Fruit fly (Drosophila melanogaster) whole organism, embryonic: ENCODE results near the gene CG15198.

Source experiments
- ATbp ChIP-seq: fragments of 200-800 bp; sonication (Bioruptor generic); optimal IDR thresholded peaks from 2 replicates; lab custom pipeline; 2017; ENCODE audit warnings: missing biosample characterization, mild to moderate bottlenecking, missing genetic modification characterization, missing genetic modification reagents
- Antp ChIP-seq: fragments of 200-800 bp; sonication (Bioruptor generic); optimal IDR thresholded peaks from 3 replicates; lab custom pipeline; 2016; ENCODE audit warnings: missing biosample characterization, missing genetic modification characterization
- C15 ChIP-seq: fragments of 200-800 bp; sonication (Bioruptor generic); IDR thresholded peaks from 3 replicates; pipeline ENCODE4 v1.3.6; 2022; ENCODE audit warnings: missing biosample characterization, missing genetic modification characterization
- CG10274 ChIP-seq: fragments of 200-800 bp; sonication (Bioruptor generic); optimal IDR thresholded peaks from 3 replicates; lab custom pipeline; 2017; ENCODE audit warnings: missing biosample characterization, mild to moderate bottlenecking, missing genetic modification characterization
- CG10959 ChIP-seq: fragments of 200-800 bp; sonication (Bioruptor generic); IDR thresholded peaks from 2 replicates; pipeline ENCODE4 v1.3.6; 2022; ENCODE audit warnings: missing biosample characterization, missing genetic modification characterization
- CG11504 ChIP-seq: fragments of 200-800 bp; sonication (Bioruptor generic); optimal IDR thresholded peaks from 3 replicates; lab custom pipeline; 2019; ENCODE audit warnings: missing biosample characterization, mild to moderate bottlenecking, missing genetic modification characterization, moderate library complexity
- CG13775 ChIP-seq: fragments of 200-800 bp; sonication (Bioruptor generic); optimal IDR thresholded peaks from 3 replicates; lab custom pipeline; 2017; ENCODE audit warnings: missing biosample characterization, mild to moderate bottlenecking, missing genetic modification characterization
- CG13894 ChIP-seq: fragments of 200-800 bp; sonication (Bioruptor generic); optimal IDR thresholded peaks from 3 replicates; lab custom pipeline; 2018; ENCODE audit warnings: missing biosample characterization, mild to moderate bottlenecking, missing genetic modification characterization, moderate library complexity
- CG14710 ChIP-seq: fragments of 200-800 bp; sonication (Bioruptor generic); optimal IDR thresholded peaks from 3 replicates; lab custom pipeline; 2019; ENCODE audit warnings: missing biosample characterization, mild to moderate bottlenecking, missing genetic modification characterization, moderate library complexity
- CG17186 ChIP-seq: fragments of 200-800 bp; sonication (Bioruptor generic); optimal IDR thresholded peaks from 3 replicates; lab custom pipeline; 2017; ENCODE audit warnings: missing biosample characterization, missing genetic modification reagents, missing genetic modification characterization
- CG17328 ChIP-seq: fragments of 200-800 bp; sonication (Bioruptor generic); IDR thresholded peaks from 2 replicates; pipeline ENCODE4 v1.3.6; 2022; ENCODE audit warnings: missing biosample characterization, missing genetic modification characterization
- CG17568 ChIP-seq: fragments of 200-800 bp; sonication (Bioruptor generic); optimal IDR thresholded peaks from 2 replicates; lab custom pipeline; 2018; ENCODE audit warnings: missing biosample characterization, mild to moderate bottlenecking, missing genetic modification characterization, moderate library complexity
- CG17829 ChIP-seq: fragments of 200-800 bp; optimal IDR thresholded peaks from 2 replicates; lab custom pipeline; 2019; ENCODE audit warnings: missing biosample characterization, mild to moderate bottlenecking, missing genetic modification characterization, moderate library complexity
- CG1792 ChIP-seq: fragments of 200-800 bp; sonication (Bioruptor generic); optimal IDR thresholded peaks from 2 replicates; lab custom pipeline; 2016; ENCODE audit warnings: missing biosample characterization, missing genetic modification characterization
- CG1832 ChIP-seq: fragments of 200-800 bp; sonication (Bioruptor generic); optimal IDR thresholded peaks from 2 replicates; lab custom pipeline; 2017; ENCODE audit warnings: missing biosample characterization, mild to moderate bottlenecking, missing genetic modification characterization, inconsistent platforms
- CG2116 ChIP-seq: fragments of 200-800 bp; sonication (Bioruptor generic); optimal IDR thresholded peaks from 3 replicates; lab custom pipeline; 2018; ENCODE audit warnings: missing biosample characterization, mild to moderate bottlenecking, missing genetic modification characterization
- CG34422 ChIP-seq: fragments of 200-800 bp; sonication (Bioruptor generic); IDR thresholded peaks from 3 replicates; pipeline ENCODE4 v1.3.6; 2022; ENCODE audit warnings: missing biosample characterization, missing genetic modification characterization
- CG42726 ChIP-seq: fragments of 200-800 bp; sonication (Bioruptor generic); IDR thresholded peaks from 2 replicates; pipeline ENCODE4 v1.3.6; 2022; ENCODE audit warnings: missing biosample characterization, missing genetic modification characterization; ENCODE audit not compliant: partially characterized antibody
- CG43689 ChIP-seq: fragments of 200-800 bp; sonication (Bioruptor generic); IDR thresholded peaks from 2 replicates; pipeline ENCODE4 v1.3.6; 2022; ENCODE audit warnings: missing biosample characterization, missing genetic modification characterization
- CG4617 ChIP-seq: fragments of 200-800 bp; sonication (Bioruptor generic); optimal IDR thresholded peaks from 3 replicates; lab custom pipeline; 2016; ENCODE audit warnings: missing biosample characterization, missing genetic modification characterization, borderline replicate concordance
- CG4820 ChIP-seq: fragments of 200-800 bp; sonication (Bioruptor generic); optimal IDR thresholded peaks from 3 replicates; lab custom pipeline; 2016; ENCODE audit warnings: missing biosample characterization, missing genetic modification characterization
- D ChIP-seq, 2 experiments: fragments of 200-800 bp in 1 of 2; fragments of >200 bp in 1 of 2; sonication (Bioruptor generic) in 1 of 2; optimal IDR thresholded peaks; 2 replicates in 1 of 2; 3 replicates in 1 of 2; lab custom pipeline; 2017; ENCODE audit warnings: mild to moderate bottlenecking in 1 of 2, missing biosample characterization in 1 of 2, missing genetic modification characterization in 1 of 2, missing genetic modification reagents in 1 of 2
- Deaf1 ChIP-seq: fragments of 200-800 bp; optimal IDR thresholded peaks from 3 replicates; lab custom pipeline; 2019; ENCODE audit warnings: missing biosample characterization, mild to moderate bottlenecking, missing genetic modification characterization, moderate library complexity
- Fer3 ChIP-seq: fragments of 200-800 bp; sonication (Bioruptor generic); optimal IDR thresholded peaks from 2 replicates; lab custom pipeline; 2018; ENCODE audit warnings: missing biosample characterization, mild to moderate bottlenecking, missing genetic modification characterization, moderate library complexity
- Gsc ChIP-seq: fragments of 200-800 bp; sonication (Bioruptor generic); IDR thresholded peaks from 2 replicates; pipeline ENCODE4 v1.3.6; 2022; ENCODE audit warnings: missing biosample characterization, missing genetic modification characterization
- Hmr ChIP-seq: fragments of 200-800 bp; sonication (Bioruptor generic); optimal IDR thresholded peaks from 3 replicates; lab custom pipeline; 2017; ENCODE audit warnings: mild to moderate bottlenecking, missing biosample characterization, missing genetic modification reagents, missing genetic modification characterization
- Hr39 ChIP-seq: fragments of >200 bp; optimal IDR thresholded peaks from 2 replicates; lab custom pipeline; 2017
- Lpt ChIP-seq: fragments of >200 bp; optimal IDR thresholded peaks from 2 replicates; lab custom pipeline; 2018; ENCODE audit warnings: missing biosample characterization, missing genetic modification characterization
- MTF-1 ChIP-seq: fragments of 200-800 bp; sonication (Bioruptor generic); optimal IDR thresholded peaks from 2 replicates; lab custom pipeline; 2018; ENCODE audit warnings: missing biosample characterization, mild to moderate bottlenecking, missing genetic modification characterization, borderline replicate concordance
- Six4 ChIP-seq: fragments of 200-800 bp; sonication (Bioruptor generic); optimal IDR thresholded peaks from 2 replicates; lab custom pipeline; 2016; ENCODE audit warnings: missing biosample characterization, missing genetic modification characterization
- Spps ChIP-seq: fragments of 200-800 bp; sonication (Bioruptor generic); optimal IDR thresholded peaks from 2 replicates; lab custom pipeline; 2018; ENCODE audit warnings: missing biosample characterization, mild to moderate bottlenecking, missing genetic modification characterization
- ab ChIP-seq: fragments of 200-800 bp; sonication (Bioruptor generic); optimal IDR thresholded peaks from 2 replicates; lab custom pipeline; 2016; ENCODE audit warnings: missing biosample characterization, missing genetic modification characterization
- ase ChIP-seq: fragments of 200-800 bp; sonication (Bioruptor generic); IDR thresholded peaks from 3 replicates; pipeline ENCODE4 v1.3.6; 2022; ENCODE audit warnings: missing biosample characterization, missing genetic modification characterization
- bcd ChIP-seq: fragments of 200-800 bp; sonication (Bioruptor generic); optimal IDR thresholded peaks from 2 replicates; lab custom pipeline; 2017; ENCODE audit warnings: missing biosample characterization, mild to moderate bottlenecking, missing genetic modification characterization
- crc ChIP-seq: fragments of 200-800 bp; sonication (Bioruptor generic); optimal IDR thresholded peaks from 2 replicates; lab custom pipeline; 2016; ENCODE audit warnings: missing biosample characterization, missing genetic modification characterization
- disco-r ChIP-seq: fragments of 200-800 bp; sonication (Bioruptor generic); optimal IDR thresholded peaks from 2 replicates; lab custom pipeline; 2016; ENCODE audit warnings: missing biosample characterization, missing genetic modification characterization
- fd64A ChIP-seq: fragments of 200-800 bp; sonication (Bioruptor generic); optimal IDR thresholded peaks from 3 replicates; lab custom pipeline; 2018; ENCODE audit warnings: missing biosample characterization, mild to moderate bottlenecking, missing genetic modification characterization
- hb ChIP-seq: fragments of 200-800 bp; sonication (Bioruptor generic); IDR thresholded peaks from 3 replicates; pipeline ENCODE4 v1.3.6; 2022; ENCODE audit warnings: missing biosample characterization, missing genetic modification characterization; ENCODE audit not compliant: partially characterized antibody
- hth ChIP-seq: fragments of >200 bp; optimal IDR thresholded peaks from 2 replicates; lab custom pipeline; 2017; ENCODE audit warnings: inconsistent platforms
- insv ChIP-seq, 2 experiments: fragments of 200-800 bp; sonication (Bioruptor generic); optimal IDR thresholded peaks; 3 replicates each; lab custom pipeline; 2016 to 2018; ENCODE audit warnings: missing biosample characterization in 2 of 2, missing genetic modification characterization in 2 of 2
- jing ChIP-seq: fragments of 200-800 bp; sonication (Bioruptor generic); optimal IDR thresholded peaks from 2 replicates; lab custom pipeline; 2018; ENCODE audit warnings: missing biosample characterization, mild to moderate bottlenecking, missing genetic modification characterization
- knrl ChIP-seq: fragments of 200-800 bp; sonication (Bioruptor generic); IDR thresholded peaks from 3 replicates; pipeline ENCODE4 v1.3.6; 2022; ENCODE audit warnings: missing biosample characterization, missing genetic modification characterization; ENCODE audit not compliant: partially characterized antibody
- mam ChIP-seq: fragments of 200-800 bp; sonication (Bioruptor generic); optimal IDR thresholded peaks from 3 replicates; lab custom pipeline; 2016; ENCODE audit warnings: missing biosample characterization, missing genetic modification characterization
- mld ChIP-seq: fragments of 200-800 bp; sonication (Bioruptor generic); IDR thresholded peaks from 3 replicates; pipeline ENCODE4 v1.3.6; 2022; ENCODE audit warnings: missing biosample characterization, missing genetic modification characterization; ENCODE audit not compliant: partially characterized antibody
- pb ChIP-seq: fragments of 200-800 bp; sonication (Bioruptor generic); optimal IDR thresholded peaks from 3 replicates; lab custom pipeline; 2016; ENCODE audit warnings: missing biosample characterization, missing genetic modification characterization
- slp2 ChIP-seq: fragments of 200-800 bp; sonication (Bioruptor generic); optimal IDR thresholded peaks from 2 replicates; lab custom pipeline; 2016; ENCODE audit warnings: missing biosample characterization, missing genetic modification characterization
- trem ChIP-seq: fragments of 200-800 bp; optimal IDR thresholded peaks from 3 replicates; lab custom pipeline; 2019; ENCODE audit warnings: missing biosample characterization, mild to moderate bottlenecking, missing genetic modification characterization, moderate library complexity

Gene CG15198

DNA sequence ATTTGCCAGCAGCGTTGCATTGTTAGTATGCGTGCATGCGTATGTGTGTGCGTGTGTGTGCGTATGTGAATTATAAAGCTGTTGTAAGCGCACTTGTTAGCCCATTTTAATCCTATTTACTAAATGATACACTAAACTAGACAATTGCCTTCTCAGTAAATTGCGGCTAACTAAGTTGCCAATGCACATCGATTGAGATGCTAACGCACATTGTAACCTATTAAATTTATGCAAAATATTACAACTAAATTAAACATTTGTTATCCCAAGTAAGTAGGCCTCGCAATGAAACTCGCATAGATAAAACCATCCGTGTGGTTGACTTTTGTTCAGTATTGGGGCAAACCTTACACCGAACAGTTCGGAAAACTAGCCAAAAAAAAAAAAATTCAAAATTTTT lies at the start of gene CG15198:
Gene CG15198 (plus strand): TSS at position 301 of the 400 bp plus-strand sequence.
- no peak for TF ChIP-seq crc (GFP tag; lab: Kevin White, UChicago)
- TF ChIP-seq fd64A (GFP tag; lab: Kevin White, UChicago), result no peak
- no peak for TF ChIP-seq CG1832 (GFP tag; lab: Kevin White, UChicago)
- TF ChIP-seq CG10274 (GFP tag; lab: Kevin White, UChicago), result no peak
- TF ChIP-seq CG10959 (GFP tag; lab: Robert Waterston, UW), result no peak
- TF ChIP-seq bcd (GFP tag; lab: Kevin White, UChicago), result no peak
- TF ChIP-seq CG17328 (GFP tag; lab: Robert Waterston, UW), result no peak
- TF ChIP-seq CG1792 (GFP tag; lab: Kevin White, UChicago), result no peak

DNA sequence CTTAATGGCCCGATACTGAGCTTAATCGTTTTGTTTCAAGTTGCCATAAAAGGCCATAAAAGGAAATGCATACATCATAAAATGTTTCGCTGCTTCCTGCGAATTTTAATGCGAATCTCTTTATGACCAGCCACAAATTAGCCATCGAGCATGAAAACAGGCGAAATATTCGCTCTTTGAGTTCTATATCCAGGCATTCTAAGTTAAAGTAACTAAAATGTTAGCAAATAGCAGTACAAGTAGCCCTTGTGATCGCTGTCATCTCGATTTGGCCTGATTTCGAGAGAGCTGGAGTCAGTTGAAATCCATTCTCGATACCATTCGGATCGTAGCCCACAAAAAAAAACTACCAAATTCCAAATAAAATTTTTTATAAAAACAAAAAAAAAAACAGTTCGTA lies 46.1 kb upstream of the CG15198 start, which contains the start of gene CG11106:
Gene CG11106 (plus strand): TSS at position 301 of the 400 bp plus-strand sequence.
- TF ChIP-seq MTF-1 (GFP tag; lab: Kevin White, UChicago) (no peak), jing (no peak), Deaf1 (tag; lab: Kevin White, UChicago) (no peak), Gsc (GFP tag; lab: Robert Waterston, UW) (no peak), pb (GFP tag; lab: Kevin White, UChicago) (no peak), CG14710 (tag; lab: Kevin White, UChicago) (no peak), Lpt (GFP tag; lab: Kevin White, UChicago) (no peak)

DNA sequence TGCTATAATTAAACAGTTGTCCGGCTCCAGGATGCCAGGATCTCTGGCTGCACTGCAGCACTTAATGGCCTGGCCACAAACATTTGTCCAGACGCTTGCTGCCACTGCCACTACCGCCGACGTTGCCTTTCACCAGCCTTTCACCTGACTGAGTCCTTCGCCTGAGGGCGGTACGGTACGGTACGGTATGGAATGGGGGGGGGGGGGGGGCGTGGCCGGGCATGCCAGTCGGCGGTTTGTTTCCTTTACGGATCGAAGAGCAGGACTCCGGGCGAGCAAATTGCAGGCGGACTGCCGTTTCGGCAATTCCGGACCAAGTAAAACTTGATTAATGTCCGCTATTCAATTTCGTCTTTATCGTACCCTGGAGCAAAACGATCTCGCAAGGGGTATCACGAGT lies 44.9 kb upstream of the CG15198 start:
- TF ChIP-seq Hr39 (lab: Kevin White, UChicago) (peak; percentile 64), CG13894 (no peak), CG4617 (GFP tag; lab: Kevin White, UChicago) (no peak), ab (GFP tag; lab: Kevin White, UChicago) (no peak), knrl (GFP tag; lab: Robert Waterston, UW) (no peak), CG11504 (no peak), CG13775 (GFP tag; lab: Kevin White, UChicago) (no peak)

DNA sequence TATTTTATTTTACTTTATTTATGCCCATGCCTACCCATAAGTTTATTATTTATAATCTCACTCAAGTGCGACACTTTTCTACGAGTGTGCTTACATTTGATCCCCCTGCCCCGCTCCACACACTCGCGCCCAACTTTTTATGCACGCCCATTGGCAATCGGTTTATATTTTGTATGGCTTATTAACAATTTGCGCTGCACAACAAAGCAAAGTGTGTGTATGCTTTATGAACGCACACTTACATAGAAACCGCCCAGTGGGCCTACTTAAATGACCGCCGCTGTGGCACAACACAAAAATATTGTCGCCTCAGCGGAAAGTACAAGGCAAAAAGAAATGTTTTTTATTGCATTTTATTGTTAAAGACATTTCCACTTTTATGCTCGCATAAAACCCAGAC lies 35.5 kb downstream of the CG15198 start:
- TF ChIP-seq D (optimal IDR thresholded peaks at IDR 0.05; lab: Kevin White, UChicago) (no peak), D (GFP tag; optimal IDR thresholded peaks at IDR 0.05; lab: Kevin White, UChicago) (no peak), hb (GFP tag; lab: Robert Waterston, UW) (no peak), Six4 (GFP tag; lab: Kevin White, UChicago) (no peak), CG17186 (GFP tag; lab: Kevin White, UChicago) (no peak), CG34422 (GFP tag; lab: Robert Waterston, UW) (no peak), ase (GFP tag; lab: Robert Waterston, UW) (0 out of 3 replicates have a peak, but pooled peaks have one; percentile 31), insv (GFP tag; optimal IDR thresholded peaks at IDR 0.05; lab: Kevin White, UChicago) (no peak), mld (GFP tag; lab: Robert Waterston, UW) (no peak), CG17829 (tag; lab: Kevin White, UChicago) (no peak), Hmr (GFP tag; lab: Kevin White, UChicago) (no peak), trem (no peak), Antp (GFP tag; lab: Kevin White, UChicago) (peak; percentile 33), C15 (GFP tag; lab: Robert Waterston, UW) (no peak), hth (lab: Kevin White, UChicago) (no peak), ATbp (GFP tag; lab: Kevin White, UChicago) (no peak), CG42726 (GFP tag; lab: Robert Waterston, UW) (no peak), Fer3 (tag; lab: Kevin White, UChicago) (no peak), CG43689 (0 out of 2 replicates have a peak, but pooled peaks have one; percentile 4), CG17568 (GFP tag; lab: Kevin White, UChicago) (no peak), CG4820 (GFP tag; lab: Kevin White, UChicago) (no peak), slp2 (GFP tag; lab: Kevin White, UChicago) (no peak), Spps (tag; lab: Kevin White, UChicago) (no peak), mam (GFP tag; lab: Kevin White, UChicago) (peak; percentile 6), CG2116 (GFP tag; lab: Kevin White, UChicago) (no peak), disco-r (GFP tag; lab: Kevin White, UChicago) (no peak)
